Fruit fly (Drosophila melanogaster) Kc167 (cell line): Measurements from ENCODE around the gene CG9643.

Experiments
- Myc ChIP-seq: fragments of >200 bp; optimal IDR thresholded peaks from 2 replicates; lab custom pipeline; 2017; ENCODE audit warnings: missing external identifiers
- Sin3A ChIP-seq: fragments of >200 bp; optimal IDR thresholded peaks from 2 replicates; lab custom pipeline; 2018; ENCODE audit warnings: missing external identifiers
- h ChIP-seq: fragments of >200 bp; optimal IDR thresholded peaks from 3 replicates; lab custom pipeline; 2018; ENCODE audit warnings: missing external identifiers
- insv ChIP-seq: fragments of >200 bp; optimal IDR thresholded peaks from 3 replicates; lab custom pipeline; 2018; ENCODE audit warnings: missing external identifiers
- psq ChIP-seq: fragments of >200 bp; optimal IDR thresholded peaks from 2 replicates; lab custom pipeline; 2017; ENCODE audit warnings: missing external identifiers
- ttk ChIP-seq: sonication (Bioruptor generic); optimal IDR thresholded peaks from 2 replicates; lab custom pipeline; 2017; ENCODE audit warnings: missing external identifiers

DNA sequence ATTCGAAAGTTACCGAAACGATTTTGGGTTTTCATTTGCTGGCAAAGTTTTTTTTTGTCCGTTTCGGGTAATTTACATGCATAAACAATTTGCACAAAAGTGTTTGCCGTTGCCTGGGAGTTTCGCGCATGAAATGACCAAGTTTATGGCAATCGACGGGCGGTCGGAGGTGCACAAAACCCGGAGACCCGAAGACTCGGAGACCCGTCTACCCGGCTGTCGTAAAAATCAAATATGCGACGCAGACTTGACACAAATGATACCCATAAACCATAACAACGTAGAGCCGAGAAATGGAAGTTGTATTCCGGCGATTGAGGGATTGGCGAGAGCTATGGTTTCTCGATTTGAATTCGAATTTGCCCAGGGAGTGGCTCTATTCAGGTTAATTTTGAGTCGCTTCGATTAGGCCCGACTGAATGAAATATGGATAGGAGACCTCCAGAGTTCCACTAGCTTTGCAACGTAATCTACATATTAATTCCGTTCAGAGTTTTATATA, 27.9 kb upstream of the CG9643 start:
- TF ChIP-seq Sin3A (lab: Kevin White, UChicago) (no peak), h (lab: Kevin White, UChicago) (no peak), psq (lab: Kevin White, UChicago) (no peak), ttk (lab: Kevin White, UChicago) (no peak), insv (no peak), Myc (lab: Kevin White, UChicago) (no peak)
